Fruit fly (Drosophila melanogaster): Measurements from ENCODE around the gene CG9747.

Gene CG9747

dm6 chr3R:30208766-30209484 is 17.9 kb upstream of the CG9747 start, which contains the start of gene RpS7:
Gene RpS7 (minus strand): TSS chr3R:30209020.
- no peak for TF ChIP-seq Dll (optimal IDR thresholded peaks at IDR 0.05)
- TF ChIP-seq EcR (GFP tag; optimal IDR thresholded peaks at IDR 0.05) = no peak
- no peak for TF ChIP-seq CG8478 (optimal IDR thresholded peaks at IDR 0.05)
- no peak for TF ChIP-seq psq (optimal IDR thresholded peaks at IDR 0.05)
- TF ChIP-seq usp (GFP tag; optimal IDR thresholded peaks at IDR 0.05) = no peak
- TF ChIP-seq pan (optimal IDR thresholded peaks at IDR 0.05) = no peak

- TF ChIP-seq usp (GFP tag; optimal IDR thresholded peaks at IDR 0.05) (no peak), EcR (GFP tag; optimal IDR thresholded peaks at IDR 0.05) (no peak), Dll (optimal IDR thresholded peaks at IDR 0.05) (no peak), CG8478 (optimal IDR thresholded peaks at IDR 0.05) (no peak), pan (optimal IDR thresholded peaks at IDR 0.05) (no peak), psq (optimal IDR thresholded peaks at IDR 0.05) (no peak)
Measured at dm6 chr3R:30208011-30208410, 17.0 kb upstream of the CG9747 start.

- TF ChIP-seq Dll (optimal IDR thresholded peaks at IDR 0.05) (no peak), EcR (GFP tag; optimal IDR thresholded peaks at IDR 0.05) (no peak), pan (optimal IDR thresholded peaks at IDR 0.05) (no peak), psq (optimal IDR thresholded peaks at IDR 0.05) (no peak)
Measured at dm6 chr3R:30205946-30206345, 14.9 kb upstream of the CG9747 start.

- no peak for TF ChIP-seq pan (optimal IDR thresholded peaks at IDR 0.05)
- no peak for TF ChIP-seq EcR (GFP tag; optimal IDR thresholded peaks at IDR 0.05)
- TF ChIP-seq usp (GFP tag; optimal IDR thresholded peaks at IDR 0.05) = no peak
- no peak for TF ChIP-seq CG8478 (optimal IDR thresholded peaks at IDR 0.05)
- TF ChIP-seq psq (optimal IDR thresholded peaks at IDR 0.05) = no peak
- no peak for TF ChIP-seq Dll (optimal IDR thresholded peaks at IDR 0.05)
Measured at dm6 chr3R:30204004-30204603, 13.1 kb upstream of the CG9747 start.

dm6 chr3R:30203104-30203986 is 12.3 kb upstream of the CG9747 start:
- TF ChIP-seq EcR (GFP tag; optimal IDR thresholded peaks at IDR 0.05) (no peak), Dll (optimal IDR thresholded peaks at IDR 0.05) (no peak), usp (GFP tag; optimal IDR thresholded peaks at IDR 0.05) (no peak), CG8478 (optimal IDR thresholded peaks at IDR 0.05) (no peak), psq (optimal IDR thresholded peaks at IDR 0.05) (no peak)

- TF ChIP-seq usp (GFP tag; optimal IDR thresholded peaks at IDR 0.05) (no peak), Dll (optimal IDR thresholded peaks at IDR 0.05) (no peak), pan (optimal IDR thresholded peaks at IDR 0.05) (no peak), EcR (GFP tag; optimal IDR thresholded peaks at IDR 0.05) (no peak), psq (optimal IDR thresholded peaks at IDR 0.05) (no peak), CG8478 (optimal IDR thresholded peaks at IDR 0.05) (no peak)
Measured at dm6 chr3R:30202898-30203103, 11.7 kb upstream of the CG9747 start, which contains the start of gene CG9743. Gene CG9743 (minus strand): TSS chr3R:30202998.

dm6 chr3R:30201064-30201463 is 10.0 kb upstream of the CG9747 start:
- TF ChIP-seq Dll (optimal IDR thresholded peaks at IDR 0.05) = no peak
- TF ChIP-seq CG8478 (optimal IDR thresholded peaks at IDR 0.05) = no peak
- no peak for TF ChIP-seq psq (optimal IDR thresholded peaks at IDR 0.05)
- TF ChIP-seq usp (GFP tag; optimal IDR thresholded peaks at IDR 0.05) = no peak
- no peak for TF ChIP-seq pan (optimal IDR thresholded peaks at IDR 0.05)
- no peak for TF ChIP-seq EcR (GFP tag; optimal IDR thresholded peaks at IDR 0.05)

- TF ChIP-seq EcR (GFP tag; optimal IDR thresholded peaks at IDR 0.05) = no peak
- TF ChIP-seq usp (GFP tag; optimal IDR thresholded peaks at IDR 0.05) = no peak
- TF ChIP-seq pan (optimal IDR thresholded peaks at IDR 0.05) = no peak
- TF ChIP-seq psq (optimal IDR thresholded peaks at IDR 0.05) = no peak
- TF ChIP-seq CG8478 (optimal IDR thresholded peaks at IDR 0.05) = no peak
- TF ChIP-seq Dll (optimal IDR thresholded peaks at IDR 0.05) = no peak
Measured at dm6 chr3R:30200091-30200698, 9.1 kb upstream of the CG9747 start.

dm6 chr3R:30198793-30199192 is 7.7 kb upstream of the CG9747 start:
- TF ChIP-seq psq (optimal IDR thresholded peaks at IDR 0.05) (no peak), CG8478 (optimal IDR thresholded peaks at IDR 0.05) (no peak)

- TF ChIP-seq CG8478 (optimal IDR thresholded peaks at IDR 0.05) = no peak
- TF ChIP-seq Dll (optimal IDR thresholded peaks at IDR 0.05) = no peak
- TF ChIP-seq pan (optimal IDR thresholded peaks at IDR 0.05) = no peak
- TF ChIP-seq psq (optimal IDR thresholded peaks at IDR 0.05) = no peak
- TF ChIP-seq usp (GFP tag; optimal IDR thresholded peaks at IDR 0.05) = no peak
- no peak for TF ChIP-seq EcR (GFP tag; optimal IDR thresholded peaks at IDR 0.05)
Measured at dm6 chr3R:30197796-30198195, 6.7 kb upstream of the CG9747 start.

dm6 chr3R:30196128-30196527 is 5.1 kb upstream of the CG9747 start, which contains the start of gene CG15531:
Gene CG15531 (minus strand): TSS chr3R:30196228.
- TF ChIP-seq Dll (optimal IDR thresholded peaks at IDR 0.05) (no peak), EcR (GFP tag; optimal IDR thresholded peaks at IDR 0.05) (no peak), CG8478 (optimal IDR thresholded peaks at IDR 0.05) (no peak), pan (optimal IDR thresholded peaks at IDR 0.05) (no peak), psq (optimal IDR thresholded peaks at IDR 0.05) (no peak), usp (GFP tag; optimal IDR thresholded peaks at IDR 0.05) (no peak)

dm6 chr3R:30195606-30196049 is 4.6 kb upstream of the CG9747 start:
- TF ChIP-seq CG8478 (optimal IDR thresholded peaks at IDR 0.05) (no peak), Dll (optimal IDR thresholded peaks at IDR 0.05) (no peak), pan (optimal IDR thresholded peaks at IDR 0.05) (no peak)

Measured in whole organism.